Worm (Caenorhabditis elegans): Measurements from ENCODE around the gene nmur-3.

The nmur-3 gene

ce11 chrX:4502039-4502438 is 35.7 kb downstream of the nmur-3 start:
- no peak for TF ChIP-seq unc-62 (GFP tag; optimal IDR thresholded peaks at IDR 0.05)
- TF ChIP-seq mdl-1 (tag; optimal IDR thresholded peaks at IDR 0.05), result no peak
- no peak for TF ChIP-seq gmeb-1 (tag; optimal IDR thresholded peaks at IDR 0.05)
- TF ChIP-seq elt-3 (tag; optimal IDR thresholded peaks at IDR 0.05), result no peak

ce11 chrX:4503259-4503658 is 36.9 kb downstream of the nmur-3 start:
- TF ChIP-seq unc-62 (GFP tag; optimal IDR thresholded peaks at IDR 0.05), result no peak
- TF ChIP-seq crh-2 (tag; optimal IDR thresholded peaks at IDR 0.05), result peak; percentile 63
- TF ChIP-seq nhr-129 (tag; optimal IDR thresholded peaks at IDR 0.05), result no peak
- no peak for TF ChIP-seq lin-39 (tag; optimal IDR thresholded peaks at IDR 0.05)
- no peak for TF ChIP-seq elt-3 (tag; optimal IDR thresholded peaks at IDR 0.05)

ce11 chrX:4504108-4504668 is 37.9 kb downstream of the nmur-3 start, which contains the start of gene dgk-2:
dgk-2 (minus strand) TSS chrX:4504388.
- TF ChIP-seq ZK546.5 (tag; optimal IDR thresholded peaks at IDR 0.05) (no peak), nhr-237 (tag; optimal IDR thresholded peaks at IDR 0.05) (no peak), nhr-11 (tag; optimal IDR thresholded peaks at IDR 0.05) (no peak), nhr-21 (tag; optimal IDR thresholded peaks at IDR 0.05) (no peak), nhr-25 (tag; optimal IDR thresholded peaks at IDR 0.05) (peak; percentile 19), lin-13 (GFP tag; optimal IDR thresholded peaks at IDR 0.05) (no peak), ztf-1 (GFP tag; conservative IDR thresholded peaks at IDR 0.05) (no peak), lin-39 (tag; optimal IDR thresholded peaks at IDR 0.05) (no peak), snpc-4 (tag; optimal IDR thresholded peaks at IDR 0.05) (no peak), crh-2 (tag; optimal IDR thresholded peaks at IDR 0.05) (peak; percentile 45), elt-1 (tag; optimal IDR thresholded peaks at IDR 0.05) (no peak), peb-1 (tag; optimal IDR thresholded peaks at IDR 0.05) (no peak), skn-1 (tag; optimal IDR thresholded peaks at IDR 0.05) (no peak), unc-39 (tag; optimal IDR thresholded peaks at IDR 0.05) (no peak), nhr-6 (tag; optimal IDR thresholded peaks at IDR 0.05) (no peak), nhr-129 (tag; optimal IDR thresholded peaks at IDR 0.05) (peak; percentile 22), C34F6.9 (tag; optimal IDR thresholded peaks at IDR 0.05) (peak; percentile 54), mab-5 (tag; optimal IDR thresholded peaks at IDR 0.05) (no peak), alr-1 (tag; optimal IDR thresholded peaks at IDR 0.05) (no peak), mdl-1 (tag; optimal IDR thresholded peaks at IDR 0.05) (peak in 1 of 2 experiments; percentile 8), nhr-23 (tag; optimal IDR thresholded peaks at IDR 0.05) (no peak), ceh-82 (tag; optimal IDR thresholded peaks at IDR 0.05) (no peak), blmp-1 (tag; optimal IDR thresholded peaks at IDR 0.05; ENCODE audit: insufficient read depth) (no peak), Y55F3AM.14 (GFP tag; optimal IDR thresholded peaks at IDR 0.05) (no peak), unc-55 (GFP tag; optimal IDR thresholded peaks at IDR 0.05) (no peak), sma-9 (GFP tag; optimal IDR thresholded peaks at IDR 0.05) (no peak), sma-9 (tag; optimal IDR thresholded peaks at IDR 0.05) (no peak), nhr-10 (tag; optimal IDR thresholded peaks at IDR 0.05) (no peak), fos-1 (tag; optimal IDR thresholded peaks at IDR 0.05) (peak; percentile 4), lin-11 (tag; optimal IDR thresholded peaks at IDR 0.05) (no peak), egl-27 (tag; optimal IDR thresholded peaks at IDR 0.05) (no peak), lsy-2 (tag; optimal IDR thresholded peaks at IDR 0.05) (peak in 1 of 2 experiments; percentile 18), dmd-4 (tag; optimal IDR thresholded peaks at IDR 0.05) (no peak), ama-1 (optimal IDR thresholded peaks at IDR 0.05) (no peak), sem-4 (tag; optimal IDR thresholded peaks at IDR 0.05) (no peak), R02D3.7 (tag; optimal IDR thresholded peaks at IDR 0.05) (no peak)

- TF ChIP-seq crh-2 (tag; optimal IDR thresholded peaks at IDR 0.05), result peak; percentile 34
- peak; percentile 19 for TF ChIP-seq blmp-1 (tag; optimal IDR thresholded peaks at IDR 0.05; ENCODE audit: insufficient read depth)
- peak; percentile 14 for TF ChIP-seq F13H6.1 (tag; optimal IDR thresholded peaks at IDR 0.05)
- no peak for TF ChIP-seq sma-9 (GFP tag; optimal IDR thresholded peaks at IDR 0.05)
- no peak for TF ChIP-seq sma-9 (tag; optimal IDR thresholded peaks at IDR 0.05)
- no peak for TF ChIP-seq lsy-2 (tag; optimal IDR thresholded peaks at IDR 0.05)
- TF ChIP-seq nhr-129 (tag; optimal IDR thresholded peaks at IDR 0.05), result peak; percentile 84
- peak; percentile 59 for TF ChIP-seq fos-1 (tag; optimal IDR thresholded peaks at IDR 0.05)
- TF ChIP-seq sma-3 (GFP tag; optimal IDR thresholded peaks at IDR 0.05), result peak; percentile 43
- TF ChIP-seq nhr-6 (tag; optimal IDR thresholded peaks at IDR 0.05), result no peak
- peak; percentile 42 for TF ChIP-seq nhr-25 (tag; optimal IDR thresholded peaks at IDR 0.05)
Measured at ce11 chrX:4507122-4507681, 40.9 kb downstream of the nmur-3 start.

All from whole organism, L2 larva.